Fruit fly (Drosophila melanogaster) whole organism, embryonic: ENCODE data around the gene bb8.

Experiments used
- Antp ChIP-seq: fragments of 200-800 bp; sonication (Bioruptor generic); optimal IDR thresholded peaks from 3 replicates; lab custom pipeline; 2016; ENCODE audit warnings: missing biosample characterization, missing genetic modification characterization
- BEAF-32 ChIP-seq: fragments of 200-800 bp; sonication (Bioruptor generic); optimal IDR thresholded peaks from 3 replicates; lab custom pipeline; 2017; ENCODE audit warnings: missing biosample characterization, missing genetic modification characterization, mild to moderate bottlenecking, moderate library complexity, missing genetic modification reagents
- CG10959 ChIP-seq: fragments of 200-800 bp; sonication (Bioruptor generic); IDR thresholded peaks from 2 replicates; pipeline ENCODE4 v1.3.6; 2022; ENCODE audit warnings: missing biosample characterization, missing genetic modification characterization
- CG15479 ChIP-seq: fragments of 200-800 bp; sonication (Bioruptor generic); optimal IDR thresholded peaks from 3 replicates; lab custom pipeline; 2019; ENCODE audit warnings: missing biosample characterization, mild to moderate bottlenecking, missing genetic modification characterization, moderate library complexity
- CG1647 ChIP-seq: fragments of 200-800 bp; sonication (Bioruptor generic); optimal IDR thresholded peaks from 3 replicates; lab custom pipeline; 2016; ENCODE audit warnings: missing biosample characterization, missing genetic modification characterization
- CG17802 ChIP-seq: fragments of 200-800 bp; sonication (Bioruptor generic); optimal IDR thresholded peaks from 2 replicates; lab custom pipeline; 2018; ENCODE audit warnings: missing biosample characterization, mild to moderate bottlenecking, missing genetic modification characterization, moderate library complexity
- CG18262 ChIP-seq: fragments of 200-800 bp; optimal IDR thresholded peaks from 3 replicates; lab custom pipeline; 2019; ENCODE audit warnings: missing biosample characterization, mild to moderate bottlenecking, missing genetic modification characterization, moderate library complexity
- CG1832 ChIP-seq: fragments of 200-800 bp; sonication (Bioruptor generic); optimal IDR thresholded peaks from 2 replicates; lab custom pipeline; 2017; ENCODE audit warnings: missing biosample characterization, mild to moderate bottlenecking, missing genetic modification characterization, inconsistent platforms
- CG18476 ChIP-seq: fragments of 200-800 bp; sonication (Bioruptor generic); optimal IDR thresholded peaks from 2 replicates; lab custom pipeline; 2016; ENCODE audit warnings: missing biosample characterization, mild to moderate bottlenecking, missing genetic modification characterization
- CG2202 ChIP-seq: fragments of 200-800 bp; sonication (Bioruptor generic); optimal IDR thresholded peaks from 2 replicates; lab custom pipeline; 2018; ENCODE audit warnings: missing biosample characterization, mild to moderate bottlenecking, missing genetic modification characterization
- CG33557 ChIP-seq: fragments of 200-800 bp; sonication (Bioruptor generic); optimal IDR thresholded peaks from 2 replicates; lab custom pipeline; 2019; ENCODE audit warnings: missing biosample characterization, mild to moderate bottlenecking, missing genetic modification characterization, moderate library complexity
- CG4360 ChIP-seq: fragments of 200-800 bp; sonication (Bioruptor generic); IDR thresholded peaks from 2 replicates; pipeline ENCODE4 v1.3.6; 2022; ENCODE audit warnings: missing biosample characterization, missing genetic modification characterization
- CG4730 ChIP-seq: fragments of 200-800 bp; sonication (Bioruptor generic); IDR thresholded peaks from 2 replicates; pipeline ENCODE4 v1.3.6; 2022; ENCODE audit warnings: missing biosample characterization, missing genetic modification characterization
- CG5180 ChIP-seq: fragments of 200-800 bp; sonication (Bioruptor generic); optimal IDR thresholded peaks from 3 replicates; lab custom pipeline; 2017; ENCODE audit warnings: missing biosample characterization, missing genetic modification characterization, mild to moderate bottlenecking, moderate library complexity, missing genetic modification reagents
- CG6254 ChIP-seq: fragments of 200-800 bp; sonication (Bioruptor generic); optimal IDR thresholded peaks from 3 replicates; lab custom pipeline; 2017; ENCODE audit warnings: mild to moderate bottlenecking, missing biosample characterization, missing genetic modification reagents, missing genetic modification characterization
- CG6683 ChIP-seq: fragments of 200-800 bp; sonication (Bioruptor generic); optimal IDR thresholded peaks from 2 replicates; lab custom pipeline; 2017; ENCODE audit warnings: missing biosample characterization, mild to moderate bottlenecking, missing genetic modification characterization, missing genetic modification reagents
- CG6765 ChIP-seq: fragments of 200-800 bp; sonication (Bioruptor generic); optimal IDR thresholded peaks from 3 replicates; lab custom pipeline; 2017; ENCODE audit warnings: missing biosample characterization, mild to moderate bottlenecking, missing genetic modification characterization
- CG7839 ChIP-seq: fragments of 200-800 bp; sonication (Bioruptor generic); optimal IDR thresholded peaks from 3 replicates; lab custom pipeline; 2018; ENCODE audit warnings: missing biosample characterization, mild to moderate bottlenecking, missing genetic modification characterization, moderate library complexity
- CG8388 ChIP-seq: fragments of 200-800 bp; sonication (Bioruptor generic); optimal IDR thresholded peaks from 2 replicates; lab custom pipeline; 2019; ENCODE audit warnings: missing biosample characterization, mild to moderate bottlenecking, missing genetic modification characterization, moderate library complexity
- CG9609 ChIP-seq: fragments of 200-800 bp; sonication (Bioruptor generic); optimal IDR thresholded peaks from 3 replicates; lab custom pipeline; 2016; ENCODE audit warnings: missing biosample characterization, missing genetic modification characterization
- CG9797 ChIP-seq: fragments of 200-800 bp; sonication (Bioruptor generic); optimal IDR thresholded peaks from 3 replicates; lab custom pipeline; 2018; ENCODE audit warnings: missing biosample characterization, mild to moderate bottlenecking, missing genetic modification characterization
- CHES-1-like ChIP-seq: fragments of 200-800 bp; sonication (Bioruptor generic); optimal IDR thresholded peaks from 2 replicates; lab custom pipeline; 2016; ENCODE audit warnings: missing biosample characterization, missing genetic modification characterization
- CTCF ChIP-seq: fragments of 200-800 bp; sonication (Bioruptor generic); optimal IDR thresholded peaks from 2 replicates; lab custom pipeline; 2017; ENCODE audit warnings: missing biosample characterization, mild to moderate bottlenecking, missing genetic modification characterization, moderate library complexity
- Camta ChIP-seq: fragments of 200-800 bp; sonication (Bioruptor generic); optimal IDR thresholded peaks from 2 replicates; lab custom pipeline; 2016; ENCODE audit warnings: missing biosample characterization, missing genetic modification characterization
- CoRest ChIP-seq: fragments of 200-800 bp; sonication (Bioruptor generic); optimal IDR thresholded peaks from 3 replicates; lab custom pipeline; 2018; ENCODE audit warnings: missing biosample characterization, mild to moderate bottlenecking, missing genetic modification characterization, moderate library complexity
- Deaf1 ChIP-seq: fragments of 200-800 bp; optimal IDR thresholded peaks from 3 replicates; lab custom pipeline; 2019; ENCODE audit warnings: missing biosample characterization, mild to moderate bottlenecking, missing genetic modification characterization, moderate library complexity
- Dek ChIP-seq: fragments of 200-800 bp; sonication (Bioruptor generic); optimal IDR thresholded peaks from 3 replicates; lab custom pipeline; 2019; ENCODE audit warnings: missing biosample characterization, mild to moderate bottlenecking, missing genetic modification characterization, moderate library complexity
- Dref ChIP-seq: fragments of 200-800 bp; sonication (Bioruptor generic); IDR thresholded peaks from 2 replicates; pipeline ENCODE4 v1.3.6; 2022; ENCODE audit warnings: missing biosample characterization, missing genetic modification characterization
- Fer3 ChIP-seq: fragments of 200-800 bp; sonication (Bioruptor generic); optimal IDR thresholded peaks from 2 replicates; lab custom pipeline; 2018; ENCODE audit warnings: missing biosample characterization, mild to moderate bottlenecking, missing genetic modification characterization, moderate library complexity
- Opbp ChIP-seq: fragments of 200-800 bp; sonication (Bioruptor generic); IDR thresholded peaks from 3 replicates; pipeline ENCODE4 v1.3.6; 2022; ENCODE audit warnings: missing biosample characterization, missing genetic modification characterization; ENCODE audit not compliant: partially characterized antibody
- Optix ChIP-seq: fragments of 200-800 bp; sonication (Bioruptor generic); IDR thresholded peaks from 3 replicates; pipeline ENCODE4 v1.3.6; 2022; ENCODE audit warnings: missing biosample characterization, missing genetic modification characterization
- Poxn ChIP-seq: fragments of 200-800 bp; sonication (Bioruptor generic); IDR thresholded peaks from 2 replicates; pipeline ENCODE4 v1.3.6; 2022; ENCODE audit warnings: missing biosample characterization, missing genetic modification characterization
- Rfx ChIP-seq: fragments of 200-800 bp; sonication (Bioruptor generic); IDR thresholded peaks from 2 replicates; pipeline ENCODE4 v1.3.6; 2022; ENCODE audit warnings: missing biosample characterization, missing genetic modification characterization
- Sin3A ChIP-seq: fragments of >200 bp; optimal IDR thresholded peaks from 2 replicates; lab custom pipeline; 2018
- Sry-β ChIP-seq: fragments of 200-800 bp; sonication (Bioruptor generic); optimal IDR thresholded peaks from 2 replicates; lab custom pipeline; 2018; ENCODE audit warnings: missing biosample characterization, mild to moderate bottlenecking, missing genetic modification characterization, moderate library complexity
- Usf ChIP-seq: fragments of 200-800 bp; sonication (Bioruptor generic); optimal IDR thresholded peaks from 2 replicates; lab custom pipeline; 2017; ENCODE audit warnings: missing genotype, missing biosample characterization, missing genetic modification characterization
- ash1 ChIP-seq: fragments of 200-800 bp; sonication (Bioruptor generic); optimal IDR thresholded peaks from 2 replicates; lab custom pipeline; 2018; ENCODE audit warnings: missing biosample characterization, mild to moderate bottlenecking, missing genetic modification characterization
- az2 ChIP-seq: fragments of 200-800 bp; sonication (Bioruptor generic); optimal IDR thresholded peaks from 3 replicates; lab custom pipeline; 2016; ENCODE audit warnings: missing biosample characterization, missing genetic modification characterization
- crp ChIP-seq, 2 experiments: fragments of 200-800 bp; sonication (Bioruptor generic); optimal IDR thresholded peaks; 2 replicates in 1 of 2; 3 replicates in 1 of 2; lab custom pipeline; 2017; ENCODE audit warnings: missing biosample characterization in 2 of 2, missing genetic modification characterization in 2 of 2, mild to moderate bottlenecking in 1 of 2, moderate library complexity in 1 of 2
- dmrt99B ChIP-seq: fragments of 200-800 bp; sonication (Bioruptor generic); optimal IDR thresholded peaks from 2 replicates; lab custom pipeline; 2018; ENCODE audit warnings: missing biosample characterization, mild to moderate bottlenecking, missing genetic modification characterization, moderate library complexity
- esg ChIP-seq: fragments of 200-800 bp; sonication (Bioruptor generic); conservative IDR thresholded peaks from 2 replicates; pipeline ENCODE4 v1.3.6; 2022; ENCODE audit warnings: missing biosample characterization, missing genetic modification characterization
- eyg ChIP-seq: fragments of 200-800 bp; sonication (Bioruptor generic); optimal IDR thresholded peaks from 3 replicates; lab custom pipeline; 2016; ENCODE audit warnings: missing biosample characterization, missing genetic modification characterization
- ftz-f1 ChIP-seq: fragments of 200-800 bp; sonication (Bioruptor generic); optimal IDR thresholded peaks from 2 replicates; lab custom pipeline; 2016; ENCODE audit warnings: missing biosample characterization, missing genetic modification characterization
- gro ChIP-seq: fragments of 200-800 bp; sonication (Bioruptor generic); optimal IDR thresholded peaks from 2 replicates; lab custom pipeline; 2016; ENCODE audit warnings: missing biosample characterization, missing genetic modification characterization
- h ChIP-seq: fragments of >200 bp; optimal IDR thresholded peaks from 2 replicates; lab custom pipeline; 2017
- hbn ChIP-seq: fragments of 200-800 bp; sonication (Bioruptor generic); IDR thresholded peaks from 2 replicates; pipeline ENCODE4 v1.3.6; 2022; ENCODE audit warnings: missing biosample characterization, missing genetic modification characterization; ENCODE audit not compliant: partially characterized antibody
- her ChIP-seq: fragments of 200-800 bp; sonication (Bioruptor generic); optimal IDR thresholded peaks from 2 replicates; lab custom pipeline; 2016; ENCODE audit warnings: missing biosample characterization, missing genetic modification characterization
- mam ChIP-seq: fragments of 200-800 bp; sonication (Bioruptor generic); optimal IDR thresholded peaks from 3 replicates; lab custom pipeline; 2016; ENCODE audit warnings: missing biosample characterization, missing genetic modification characterization
- phol ChIP-seq: fragments of 200-800 bp; sonication (Bioruptor generic); optimal IDR thresholded peaks from 3 replicates; lab custom pipeline; 2018; ENCODE audit warnings: missing biosample characterization, mild to moderate bottlenecking, missing genetic modification characterization, moderate library complexity
- slbo ChIP-seq: fragments of 200-800 bp; sonication (Bioruptor generic); IDR thresholded peaks from 2 replicates; pipeline ENCODE4 v1.3.6; 2022; ENCODE audit warnings: missing biosample characterization, missing genetic modification characterization
- unpg ChIP-seq: fragments of 200-800 bp; sonication (Bioruptor generic); optimal IDR thresholded peaks from 3 replicates; lab custom pipeline; 2018; ENCODE audit warnings: missing biosample characterization, mild to moderate bottlenecking, missing genetic modification characterization, moderate library complexity

The bb8 gene

DNA sequence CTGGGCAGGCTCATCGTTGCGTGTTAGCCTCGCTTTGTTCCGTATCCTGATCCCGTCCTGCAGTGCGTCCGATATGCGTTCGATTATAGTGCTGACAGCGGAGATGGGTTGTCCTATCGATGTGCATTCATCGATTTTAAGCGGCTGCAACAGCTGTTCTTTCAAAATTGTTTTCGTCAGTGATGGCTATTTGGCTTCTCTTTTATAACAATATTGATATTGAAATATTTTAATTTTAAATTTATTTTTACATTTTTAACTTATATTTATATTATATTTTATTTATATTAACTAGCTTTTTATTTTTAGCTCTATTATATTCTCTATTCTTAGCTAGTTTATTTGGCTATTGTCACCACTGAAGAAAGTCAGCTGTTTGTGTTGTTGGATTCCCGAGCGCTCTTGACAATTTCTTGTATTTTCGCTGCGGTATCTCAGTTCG is 32.0 kb downstream of the bb8 start, which contains the start of the genes wda and Pex11c (continued):
- no peak for TF ChIP-seq mam (GFP tag; lab: Kevin White, UChicago)
- peak; percentile 32 for TF ChIP-seq Camta (GFP tag; lab: Kevin White, UChicago)
- TF ChIP-seq slbo (GFP tag; lab: Robert Waterston, UW), result peak; percentile 92
- no peak for TF ChIP-seq ash1 (GFP tag; lab: Kevin White, UChicago)
- TF ChIP-seq Sin3A (lab: Kevin White, UChicago), result no peak
- peak; percentile 67 for TF ChIP-seq CG4360 (GFP tag; lab: Robert Waterston, UW)
- no peak for TF ChIP-seq Antp (GFP tag; lab: Kevin White, UChicago)
- peak; percentile 8 for TF ChIP-seq CG9609 (GFP tag; lab: Kevin White, UChicago)
- TF ChIP-seq CG18262, result peak; percentile 94
- TF ChIP-seq her (GFP tag; lab: Kevin White, UChicago), result no peak
- TF ChIP-seq Optix (GFP tag; lab: Robert Waterston, UW), result no peak
- no peak for TF ChIP-seq ftz-f1 (GFP tag; lab: Kevin White, UChicago)
- peak; percentile 68 for TF ChIP-seq Deaf1 (tag; lab: Kevin White, UChicago)
- no peak for TF ChIP-seq gro
- TF ChIP-seq Fer3 (tag; lab: Kevin White, UChicago), result peak; percentile 77
- TF ChIP-seq CG2202 (tag; lab: Kevin White, UChicago), result peak; percentile 70
- TF ChIP-seq CoRest (tag; lab: Kevin White, UChicago), result peak; percentile 95
- TF ChIP-seq Dek (tag; lab: Kevin White, UChicago), result peak; percentile 91
- TF ChIP-seq CG15479 (GFP tag; lab: Kevin White, UChicago), result no peak
- no peak for TF ChIP-seq h
- no peak for TF ChIP-seq CTCF (GFP tag; lab: Kevin White, UChicago)
- peak; percentile 79 for TF ChIP-seq Dref (GFP tag; lab: Robert Waterston, UW)
- peak; percentile 65 for TF ChIP-seq CG6765 (GFP tag; lab: Kevin White, UChicago)
- TF ChIP-seq esg (GFP tag; lab: Robert Waterston, UW), result peak; percentile 87
- TF ChIP-seq CG9797 (GFP tag; lab: Kevin White, UChicago), result no peak
- TF ChIP-seq CG10959, result peak; percentile 71
- TF ChIP-seq eyg (GFP tag; lab: Kevin White, UChicago), result no peak
- no peak for TF ChIP-seq CG17802 (tag; lab: Kevin White, UChicago)
- peak; percentile 98 for TF ChIP-seq Sry-β (GFP tag; lab: Kevin White, UChicago)
- peak; percentile 54 for TF ChIP-seq hbn (GFP tag; lab: Robert Waterston, UW)
- peak; percentile 35; the same call in 1 of the 2 replicates for TF ChIP-seq Poxn (GFP tag; lab: Robert Waterston, UW)
- peak; percentile 86 for TF ChIP-seq dmrt99B
- peak; percentile 93 for TF ChIP-seq CG8388
- no peak for TF ChIP-seq CG5180 (GFP tag; lab: Kevin White, UChicago)
- no peak for TF ChIP-seq CG1832 (GFP tag; lab: Kevin White, UChicago)
- TF ChIP-seq CG6254 (GFP tag; lab: Kevin White, UChicago), result peak; percentile 72
- TF ChIP-seq Opbp (GFP tag; lab: Robert Waterston, UW), result peak; percentile 77; the same call in 2 of the 3 replicates
- peak; percentile 94 for TF ChIP-seq unpg (GFP tag; lab: Kevin White, UChicago)
- peak; percentile 61 for TF ChIP-seq CHES-1-like (GFP tag; lab: Kevin White, UChicago)
- TF ChIP-seq CG7839 (tag; lab: Kevin White, UChicago), result peak; percentile 89
- peak; percentile 83; the same call in 1 of the 2 replicates for TF ChIP-seq CG4730 (GFP tag; lab: Robert Waterston, UW)
- TF ChIP-seq phol (tag; lab: Kevin White, UChicago), result peak; percentile 84
- TF ChIP-seq Usf, result peak; percentile 70
- peak; percentile 52 for TF ChIP-seq CG6683 (GFP tag; lab: Kevin White, UChicago)
- peak; percentile 69 for TF ChIP-seq BEAF-32 (GFP tag; lab: Kevin White, UChicago)
- peak; percentile 85 for TF ChIP-seq CG33557 (GFP tag; lab: Kevin White, UChicago)
- peak; percentile 90 for TF ChIP-seq Rfx
- TF ChIP-seq CG18476 (GFP tag; lab: Kevin White, UChicago), result no peak
- TF ChIP-seq az2 (GFP tag; lab: Kevin White, UChicago), result peak; percentile 88
- peak; percentile 88 to 95 for TF ChIP-seq crp (GFP tag; optimal IDR thresholded peaks at IDR 0.05; lab: Kevin White, UChicago)
- no peak for TF ChIP-seq CG1647
